Worm (Caenorhabditis elegans) whole organism, mixed stage, embryonic: ENCODE data around the gene ast-1.
"Not testable (repeated sequence)": the region's sequence is repeated elsewhere in the genome, so short reads cannot be mapped to it uniquely, and the experiment has no call there.

Experiments used
- M03D4.4 ChIP-seq: sonication (generic microtip); optimal IDR thresholded peaks from 2 replicates; lab custom pipeline; 2017; ENCODE audit warnings: mild to moderate bottlenecking, missing genetic modification characterization, missing compliant biosample characterization
- bed-3 ChIP-seq: fragments of 200-800 bp; sonication (Bioruptor generic); optimal IDR thresholded peaks from 3 replicates; lab custom pipeline; 2018; ENCODE audit warnings: mild to moderate bottlenecking, missing genetic modification characterization, moderate library complexity, missing compliant biosample characterization
- blmp-1 ChIP-seq: fragments of 150-350 bp; optimal IDR thresholded peaks from 2 replicates; lab custom pipeline; 2014; ENCODE audit warnings: missing biosample characterization, missing genetic modification characterization
- ceh-39 ChIP-seq: fragments of 150-350 bp; optimal IDR thresholded peaks from 2 replicates; lab custom pipeline; 2014; ENCODE audit warnings: missing biosample characterization, missing genetic modification characterization
- ceh-43 ChIP-seq: fragments of 200-800 bp; sonication (Bioruptor generic); optimal IDR thresholded peaks from 2 replicates; lab custom pipeline; 2018; ENCODE audit warnings: mild to moderate bottlenecking, missing genetic modification characterization, moderate library complexity, missing compliant biosample characterization
- ceh-83 ChIP-seq: fragments of 200-800 bp; sonication (Bioruptor generic); optimal IDR thresholded peaks from 2 replicates; lab custom pipeline; 2018; ENCODE audit warnings: mild to moderate bottlenecking, missing genetic modification characterization, missing compliant biosample characterization
- ces-1 ChIP-seq: fragments of 150-350 bp; optimal IDR thresholded peaks from 2 replicates; lab custom pipeline; 2014; ENCODE audit warnings: missing biosample characterization, missing genetic modification reagents, missing genetic modification characterization
- cnd-1 ChIP-seq: fragments of 200-800 bp; sonication (Bioruptor generic); optimal IDR thresholded peaks from 2 replicates; lab custom pipeline; 2018; ENCODE audit warnings: mild to moderate bottlenecking, missing genetic modification characterization, missing compliant biosample characterization
- drap-1 ChIP-seq: fragments of 200-800 bp; sonication (Bioruptor generic); optimal IDR thresholded peaks from 3 replicates; lab custom pipeline; 2018; ENCODE audit warnings: mild to moderate bottlenecking, missing genetic modification characterization, missing compliant biosample characterization
- elt-1 ChIP-seq: sonication (generic microtip); optimal IDR thresholded peaks from 2 replicates; lab custom pipeline; 2017; ENCODE audit warnings: missing genetic modification characterization, mild to moderate bottlenecking, missing compliant biosample characterization, antibody characterized with exemption, moderate library complexity, borderline replicate concordance; ENCODE audit not compliant: insufficient read depth
- elt-3 ChIP-seq: fragments of 150-350 bp; optimal IDR thresholded peaks from 2 replicates; lab custom pipeline; 2014; ENCODE audit warnings: missing biosample characterization, missing genetic modification characterization
- flh-1 ChIP-seq: fragments of 200-800 bp; sonication (Bioruptor generic); optimal IDR thresholded peaks from 2 replicates; lab custom pipeline; 2018; ENCODE audit warnings: mild to moderate bottlenecking, missing genetic modification characterization, moderate library complexity, missing compliant biosample characterization
- hlh-1 ChIP-seq: fragments of 150-350 bp; optimal IDR thresholded peaks from 2 replicates; lab custom pipeline; 2014; ENCODE audit warnings: missing biosample characterization, missing genetic modification reagents, missing genetic modification characterization
- lin-13 ChIP-seq: fragments of 150-350 bp; optimal IDR thresholded peaks from 2 replicates; lab custom pipeline; 2014; ENCODE audit warnings: missing biosample characterization, missing genetic modification characterization
- lsy-2 ChIP-seq: fragments of 150-350 bp; optimal IDR thresholded peaks from 2 replicates; lab custom pipeline; 2014; ENCODE audit warnings: missing biosample characterization, missing genetic modification characterization
- mep-1 ChIP-seq: fragments of 150-350 bp; optimal IDR thresholded peaks from 2 replicates; lab custom pipeline; 2017; ENCODE audit warnings: missing biosample characterization, missing genetic modification reagents, missing genetic modification characterization, inconsistent platforms
- mls-2 ChIP-seq: sonication (generic microtip); optimal IDR thresholded peaks from 2 replicates; lab custom pipeline; 2016; ENCODE audit warnings: mild to moderate bottlenecking, missing genetic modification characterization, moderate library complexity, missing compliant biosample characterization
- nhr-2 ChIP-seq: fragments of 150-350 bp; optimal IDR thresholded peaks from 2 replicates; lab custom pipeline; 2014; ENCODE audit warnings: missing biosample characterization, missing genetic modification characterization
- nhr-237 ChIP-seq: fragments of 150-350 bp; optimal IDR thresholded peaks from 2 replicates; lab custom pipeline; 2014; ENCODE audit warnings: missing biosample characterization, missing genetic modification characterization
- nhr-28 ChIP-seq: fragments of 150-350 bp; optimal IDR thresholded peaks from 2 replicates; lab custom pipeline; 2014; ENCODE audit warnings: missing biosample characterization, missing genetic modification characterization
- nhr-76 ChIP-seq: sonication (generic microtip); optimal IDR thresholded peaks from 2 replicates; lab custom pipeline; 2017; ENCODE audit warnings: missing biosample characterization, missing genetic modification characterization
- pha-4 ChIP-seq: fragments of 150-350 bp; optimal IDR thresholded peaks from 2 replicates; lab custom pipeline; 2018; ENCODE audit warnings: missing biosample characterization, missing genetic modification reagents, missing genetic modification characterization
- sem-2 ChIP-seq: fragments of 200-800 bp; sonication (Bioruptor generic); optimal IDR thresholded peaks from 2 replicates; lab custom pipeline; 2018; ENCODE audit warnings: mild to moderate bottlenecking, missing genetic modification characterization, missing compliant biosample characterization
- snpc-4 ChIP-seq: fragments of 150-350 bp; optimal IDR thresholded peaks from 2 replicates; lab custom pipeline; 2014; ENCODE audit warnings: missing biosample characterization, missing genetic modification characterization
- sptf-1 ChIP-seq: sonication (generic microtip); optimal IDR thresholded peaks from 2 replicates; lab custom pipeline; 2017; ENCODE audit warnings: mild to moderate bottlenecking, missing genetic modification characterization, moderate library complexity, missing compliant biosample characterization
- tbx-8 ChIP-seq: fragments of 200-800 bp; sonication (Bioruptor generic); optimal IDR thresholded peaks from 2 replicates; lab custom pipeline; 2018; ENCODE audit warnings: mild to moderate bottlenecking, missing genetic modification characterization, moderate library complexity, missing compliant biosample characterization
- unc-120 ChIP-seq: sonication (generic microtip); optimal IDR thresholded peaks from 2 replicates; lab custom pipeline; 2017; ENCODE audit warnings: missing genetic modification characterization, missing compliant biosample characterization; ENCODE audit not compliant: poor library complexity, severe bottlenecking
- unc-39 ChIP-seq: fragments of 150-350 bp; optimal IDR thresholded peaks from 2 replicates; lab custom pipeline; 2014; ENCODE audit warnings: missing biosample characterization, missing genetic modification characterization
- unc-62 ChIP-seq: fragments of 150-350 bp; optimal IDR thresholded peaks from 2 replicates; lab custom pipeline; 2014; ENCODE audit warnings: missing biosample characterization, missing genetic modification reagents, missing genetic modification characterization
- zip-8 ChIP-seq: fragments of 150-350 bp; optimal IDR thresholded peaks from 2 replicates; lab custom pipeline; 2014; ENCODE audit warnings: missing biosample characterization, missing genetic modification characterization
- ztf-11 ChIP-seq: fragments of 150-350 bp; optimal IDR thresholded peaks from 2 replicates; lab custom pipeline; 2014; ENCODE audit warnings: missing biosample characterization, missing genetic modification characterization

The ast-1 gene

DNA sequence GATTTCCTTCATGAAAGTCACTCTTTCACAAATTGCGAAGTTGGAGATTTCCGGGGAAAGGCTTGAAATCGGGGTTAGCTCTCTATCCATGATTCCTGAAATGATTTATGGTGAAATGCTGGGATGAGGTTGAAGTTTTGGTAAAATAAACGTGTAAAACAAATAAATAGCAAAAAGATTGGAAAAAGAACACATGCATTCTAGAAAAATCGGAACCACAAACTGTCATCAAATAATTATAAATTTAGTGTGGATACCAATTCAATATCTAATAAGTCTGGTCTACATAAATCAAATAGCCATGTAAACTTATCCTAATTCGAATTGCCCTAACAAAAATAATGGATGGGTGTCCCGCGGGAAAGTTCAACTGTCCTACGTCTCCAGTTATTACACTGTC lies 38.2 kb upstream of the ast-1 start, which contains the start of gene R03H10.6:
Gene R03H10.6, minus strand, starts transcription at position 101 of the 400 bp plus-strand sequence.
- TF ChIP-seq ztf-11 (no peak), zip-8 (tag; lab: Kevin White, UChicago) (no peak), M03D4.4 (tag; lab: Kevin White, UChicago) (no peak), flh-1 (GFP tag; lab: Kevin White, UChicago) (no peak), lsy-2 (no peak), ces-1 (no peak), unc-39 (tag; lab: Kevin White, UChicago) (no peak), sem-2 (no peak), ceh-83 (no peak), ceh-39 (no peak), sptf-1 (no peak), nhr-28 (no peak), nhr-76 (tag; lab: Kevin White, UChicago) (no peak), lin-13 (no peak), tbx-8 (GFP tag; lab: Kevin White, UChicago) (no peak), elt-3 (no peak)
- TF ChIP-seq, all 35 proteins: peak for 0

DNA sequence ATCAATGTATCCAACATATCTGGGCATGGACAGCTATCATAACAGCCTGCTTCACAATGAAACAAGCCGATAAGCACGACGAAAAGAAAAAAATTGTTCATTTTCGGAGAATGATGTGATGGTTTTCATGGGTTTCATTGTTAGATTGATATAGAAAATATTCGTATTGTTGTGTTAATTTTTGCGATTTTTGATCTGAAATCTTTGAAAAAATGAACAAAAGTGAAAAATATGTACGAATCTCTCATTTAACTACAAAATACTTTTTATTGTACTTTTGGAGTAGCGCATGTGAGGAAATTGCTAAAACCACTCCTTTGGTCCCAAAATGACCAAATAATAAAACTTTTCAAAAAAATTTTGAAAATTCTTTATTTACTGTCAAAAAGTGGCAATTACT lies 35.3 kb upstream of the ast-1 start, which contains the start of gene R03H10.5:
Gene R03H10.5, minus strand, starts transcription at position 101 of the 400 bp plus-strand sequence.
- no peak for TF ChIP-seq sptf-1
- no peak for TF ChIP-seq nhr-2 (tag; lab: Kevin White, UChicago)
- no peak for TF ChIP-seq hlh-1 (tag; lab: Kevin White, UChicago)
- TF ChIP-seq mep-1 (tag; lab: Kevin White, UChicago) = no peak

DNA sequence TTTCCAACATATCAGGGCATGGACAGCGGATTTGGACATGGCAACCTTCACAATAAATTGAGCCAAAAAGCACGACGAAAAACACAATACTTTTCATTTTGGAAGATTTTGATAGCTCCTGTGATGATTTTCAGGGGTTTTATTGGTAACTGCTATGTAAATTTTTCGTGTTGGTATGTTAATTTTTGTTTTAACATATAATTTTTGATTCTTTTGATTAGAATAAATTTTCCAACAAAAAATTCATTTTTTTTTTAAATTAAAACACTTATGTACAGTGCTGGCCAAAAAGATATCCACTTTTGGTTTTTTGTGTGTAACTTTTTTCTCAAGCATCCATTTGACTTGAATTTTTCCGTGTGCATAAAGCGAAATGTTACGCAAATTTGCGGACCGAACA lies 33.2 kb upstream of the ast-1 start, which contains the start of gene R03H10.4:
Gene R03H10.4, minus strand, starts transcription at position 101 of the 400 bp plus-strand sequence.
- TF ChIP-seq nhr-237 (tag; lab: Kevin White, UChicago); zip-8 (tag; lab: Kevin White, UChicago); lin-13: not testable (repeated sequence)
- TF ChIP-seq, all 35 proteins: peak for 0; not testable (repeated sequence) for 35

DNA sequence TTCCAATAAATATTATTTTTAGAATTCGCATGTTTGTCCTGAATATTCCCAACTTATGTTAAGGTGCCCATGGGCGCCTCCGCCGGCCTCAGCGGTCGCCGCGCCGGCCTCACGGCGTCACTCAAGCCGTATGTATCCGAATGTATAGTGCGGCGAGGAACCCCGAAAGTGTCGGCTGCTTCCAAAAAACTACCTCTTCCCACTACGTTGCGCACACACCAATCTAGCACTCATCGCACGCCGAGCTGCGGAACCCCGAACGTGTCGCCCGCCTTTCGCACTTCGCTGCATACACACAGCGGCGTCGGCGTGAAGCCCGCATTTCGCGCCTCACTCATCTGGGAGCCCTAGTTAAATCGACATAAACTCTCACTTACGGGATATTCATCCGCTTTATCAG lies 32.7 kb upstream of the ast-1 start:
- TF ChIP-seq tbx-8 (GFP tag; lab: Kevin White, UChicago) = no peak
- TF ChIP-seq lsy-2 = no peak
- no peak for TF ChIP-seq pha-4 (tag; lab: Kevin White, UChicago)
- no peak for TF ChIP-seq cnd-1 (tag; lab: Kevin White, UChicago)
- TF ChIP-seq lin-13 = no peak

DNA sequence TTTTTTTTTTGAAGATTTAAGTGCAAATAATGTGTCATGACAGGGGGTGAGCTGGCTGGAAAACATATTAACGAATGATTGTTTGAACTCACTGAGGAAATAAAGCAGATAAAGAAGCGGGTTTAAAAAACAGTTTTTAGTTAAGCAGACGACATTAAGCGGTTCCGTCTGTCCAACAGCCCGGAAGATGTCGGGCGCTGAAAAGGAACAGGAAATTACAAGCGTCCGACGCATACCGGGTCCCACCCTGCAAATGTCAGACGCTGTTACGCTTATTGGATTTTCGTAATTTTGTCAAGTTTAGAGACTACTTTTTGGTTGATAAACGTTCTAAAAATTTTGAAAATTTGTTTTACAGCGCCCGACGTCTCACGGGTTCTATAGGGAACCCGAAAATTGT lies 24.4 kb upstream of the ast-1 start:
- TF ChIP-seq blmp-1 (tag; lab: Kevin White, UChicago) = no peak
- no peak for TF ChIP-seq nhr-28
- TF ChIP-seq unc-62 = no peak
- no peak for TF ChIP-seq snpc-4
- TF ChIP-seq ceh-39 = no peak
- no peak for TF ChIP-seq mls-2
- no peak for TF ChIP-seq sem-2
- TF ChIP-seq bed-3 (GFP tag; lab: Kevin White, UChicago) = no peak
- TF ChIP-seq flh-1 (GFP tag; lab: Kevin White, UChicago) = no peak
- TF ChIP-seq mep-1 (tag; lab: Kevin White, UChicago) = no peak
- TF ChIP-seq ztf-11 = no peak
- no peak for TF ChIP-seq pha-4 (tag; lab: Kevin White, UChicago)
- no peak for TF ChIP-seq ces-1
- no peak for TF ChIP-seq elt-1 (tag; lab: Kevin White, UChicago)
- TF ChIP-seq nhr-2 (tag; lab: Kevin White, UChicago) = no peak

DNA sequence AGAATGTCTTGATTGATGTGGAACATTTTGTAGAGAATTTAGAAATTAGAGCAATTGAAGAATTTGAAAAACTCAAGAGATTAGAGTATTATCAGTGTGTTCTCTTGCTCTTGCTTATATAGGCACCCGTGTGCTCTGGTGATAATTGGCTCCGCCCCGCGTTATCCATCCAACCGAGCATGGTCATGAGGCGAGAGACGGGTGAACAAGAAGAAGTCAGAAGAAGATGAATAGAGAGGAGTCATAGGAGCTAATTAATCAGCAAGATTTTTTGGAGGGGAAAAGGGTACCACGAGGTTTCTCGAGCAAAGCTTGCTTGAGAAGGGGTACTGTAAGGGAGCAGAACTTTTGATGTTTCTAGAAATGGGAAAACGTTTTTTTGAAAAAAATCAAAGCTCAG lies 22.7 kb upstream of the ast-1 start:
- TF ChIP-seq mep-1 (tag; lab: Kevin White, UChicago) (no peak), ztf-11 (no peak), drap-1 (GFP tag; lab: Kevin White, UChicago) (no peak), flh-1 (GFP tag; lab: Kevin White, UChicago) (no peak), unc-39 (tag; lab: Kevin White, UChicago) (no peak), elt-3 (no peak), unc-120 (tag; lab: Kevin White, UChicago) (no peak), nhr-76 (tag; lab: Kevin White, UChicago) (no peak), ceh-83 (no peak), ceh-39 (no peak), tbx-8 (GFP tag; lab: Kevin White, UChicago) (no peak), ceh-43 (GFP tag; lab: Kevin White, UChicago) (no peak), M03D4.4 (tag; lab: Kevin White, UChicago) (no peak), zip-8 (tag; lab: Kevin White, UChicago) (no peak), blmp-1 (tag; lab: Kevin White, UChicago) (no peak), nhr-237 (tag; lab: Kevin White, UChicago) (no peak), lsy-2 (no peak)
- TF ChIP-seq, all 35 proteins: peak for 0
